Worm (Caenorhabditis elegans): Measurements from ENCODE around the gene cyp-34A10.

DNA sequence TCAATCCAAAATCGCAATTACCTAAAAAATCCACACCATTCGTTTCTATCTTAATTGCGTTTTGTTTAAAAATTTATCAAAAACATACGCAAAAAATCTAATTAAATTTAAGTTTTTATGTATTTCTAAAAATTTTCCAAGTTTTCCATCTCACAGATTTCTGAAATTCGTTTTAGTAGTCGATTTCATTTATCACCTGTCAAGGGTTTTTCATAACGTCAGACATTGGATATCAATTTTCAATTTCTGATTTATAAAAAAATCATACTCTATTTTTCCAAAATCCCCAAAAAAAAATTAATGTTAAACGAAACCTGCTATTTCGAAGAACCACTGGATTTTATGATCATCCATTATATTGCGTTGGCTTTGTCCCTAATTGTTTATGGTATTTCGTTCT lies 37.4 kb upstream of the cyp-34A10 start, which contains the start of gene srh-4:
- no peak for TF ChIP-seq spr-3 (GFP tag; optimal IDR thresholded peaks at IDR 0.05)
- TF ChIP-seq T20F7.1 (GFP tag; optimal IDR thresholded peaks at IDR 0.05) = no peak
- no peak for TF ChIP-seq lin-15B (tag; optimal IDR thresholded peaks at IDR 0.05)
- no peak for TF ChIP-seq lsy-2 (tag; optimal IDR thresholded peaks at IDR 0.05)
- no peak for TF ChIP-seq unc-39 (tag; optimal IDR thresholded peaks at IDR 0.05)
- no peak for TF ChIP-seq nhr-77 (tag; optimal IDR thresholded peaks at IDR 0.05)
- TF ChIP-seq nhr-237 (tag; optimal IDR thresholded peaks at IDR 0.05) = no peak
- TF ChIP-seq nhr-76 (tag; optimal IDR thresholded peaks at IDR 0.05) = no peak
